Worm (Caenorhabditis elegans): ENCODE measurements around the gene F38B6.8.

DNA sequence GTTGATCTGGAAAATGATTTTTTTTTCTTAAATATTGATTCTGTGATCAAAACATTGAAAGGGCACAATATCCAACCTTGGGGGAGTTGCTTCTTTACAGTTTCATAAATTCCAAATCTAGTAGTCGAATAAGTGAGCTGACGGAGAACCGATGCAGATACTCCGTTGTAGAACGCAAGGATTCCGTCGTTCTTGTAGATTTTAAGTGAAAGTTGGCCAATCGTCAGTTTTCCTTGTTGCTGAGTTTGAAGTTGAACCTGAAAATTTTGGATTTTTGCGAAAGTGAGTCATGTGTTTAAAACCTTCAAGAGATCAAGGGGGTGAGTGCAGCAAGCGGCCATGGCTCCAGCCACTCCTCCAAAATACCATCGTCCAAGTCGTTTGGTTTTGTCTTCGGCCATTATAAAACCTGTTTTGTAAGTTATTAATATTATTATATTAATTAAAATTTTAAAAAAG is 42.7 kb upstream of the F38B6.8 start, which contains the start of gene slc-25A10:
- TF ChIP-seq lin-13 (GFP tag; optimal IDR thresholded peaks at IDR 0.05), result no peak
- no peak for TF ChIP-seq ztf-1 (GFP tag; conservative IDR thresholded peaks at IDR 0.05)
- no peak for TF ChIP-seq sma-3 (GFP tag; optimal IDR thresholded peaks at IDR 0.05)
- no peak for TF ChIP-seq ZK546.5 (tag; optimal IDR thresholded peaks at IDR 0.05)
- no peak for TF ChIP-seq nhr-11 (tag; optimal IDR thresholded peaks at IDR 0.05)
- no peak for TF ChIP-seq elt-3 (tag; optimal IDR thresholded peaks at IDR 0.05)
- TF ChIP-seq zag-1 (tag; optimal IDR thresholded peaks at IDR 0.05), result no peak

Measured in whole organism, L2 larva.